Worm (Caenorhabditis elegans) whole organism, L4/young adult: ENCODE results near the gene pak-2.

Experiments used
- W03F9.2 ChIP-seq: fragments of 150-350 bp; optimal IDR thresholded peaks from 2 replicates; lab custom pipeline; 2014; ENCODE audit warnings: missing biosample characterization, missing genetic modification characterization
- dao-5 ChIP-seq: sonication (generic microtip); optimal IDR thresholded peaks from 2 replicates; lab custom pipeline; 2016; ENCODE audit warnings: missing genotype, missing genetic modification characterization, moderate library complexity, missing compliant biosample characterization
- him-1 ChIP-seq: sonication (generic microtip); optimal IDR thresholded peaks from 2 replicates; lab custom pipeline; 2016; ENCODE audit warnings: missing genotype, missing genetic modification reagents, missing genetic modification characterization, missing compliant biosample characterization

DNA sequence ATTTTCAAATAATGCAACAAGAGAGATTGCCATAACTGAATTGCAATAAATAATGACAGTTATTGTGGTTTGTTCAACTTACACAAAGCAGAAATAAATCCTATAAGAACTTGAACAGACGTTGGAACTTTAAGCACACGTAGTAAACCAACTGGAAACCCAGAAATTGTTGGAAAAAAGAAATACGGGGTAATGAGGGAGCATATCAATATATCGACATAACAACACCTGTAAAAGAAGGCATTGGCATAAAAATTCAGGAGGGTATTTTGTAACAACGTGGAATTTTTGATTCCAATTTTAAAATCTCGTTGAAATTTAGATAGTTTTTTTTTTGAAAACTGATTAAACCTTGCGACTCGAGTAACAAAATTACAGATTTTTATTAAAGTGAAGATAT lies 17.3 kb upstream of the pak-2 start:
- no peak for TF ChIP-seq W03F9.2 (tag; lab: Kevin White, UChicago)
- TF ChIP-seq dao-5 (tag; lab: Kevin White, UChicago): no peak
- no peak for TF ChIP-seq him-1 (tag; lab: Kevin White, UChicago)
